Fruit fly (Drosophila melanogaster) whole organism, embryonic: ENCODE measurements around the gene fal.

Experiments
- Bgb ChIP-seq: fragments of 200-800 bp; sonication (Bioruptor generic); IDR thresholded peaks from 2 replicates; pipeline ENCODE4 v1.3.6; 2022; ENCODE audit warnings: missing biosample characterization, missing genetic modification characterization; ENCODE audit not compliant: partially characterized antibody
- CG10321 ChIP-seq: fragments of 200-800 bp; sonication (Bioruptor generic); IDR thresholded peaks from 2 replicates; pipeline ENCODE4 v1.3.6; 2022; ENCODE audit warnings: missing biosample characterization, missing genetic modification characterization
- CG10462 ChIP-seq: fragments of 200-800 bp; sonication (Bioruptor generic); optimal IDR thresholded peaks from 2 replicates; lab custom pipeline; 2016; ENCODE audit warnings: missing biosample characterization, missing genetic modification characterization
- CG10565 ChIP-seq: fragments of 200-800 bp; sonication (Bioruptor generic); optimal IDR thresholded peaks from 3 replicates; lab custom pipeline; 2016; ENCODE audit warnings: missing biosample characterization, mild to moderate bottlenecking, missing genetic modification characterization
- CG12219 ChIP-seq: fragments of 200-800 bp; sonication (Bioruptor generic); optimal IDR thresholded peaks from 3 replicates; lab custom pipeline; 2018; ENCODE audit warnings: missing biosample characterization, mild to moderate bottlenecking, missing genetic modification characterization
- CG13775 ChIP-seq: fragments of 200-800 bp; sonication (Bioruptor generic); optimal IDR thresholded peaks from 3 replicates; lab custom pipeline; 2017; ENCODE audit warnings: missing biosample characterization, mild to moderate bottlenecking, missing genetic modification characterization
- CG14965 ChIP-seq: fragments of 200-800 bp; sonication (Bioruptor generic); optimal IDR thresholded peaks from 2 replicates; lab custom pipeline; 2016; ENCODE audit warnings: missing biosample characterization, missing genetic modification characterization, borderline replicate concordance
- CG15514 ChIP-seq: fragments of 200-800 bp; sonication (Bioruptor generic); optimal IDR thresholded peaks from 3 replicates; lab custom pipeline; 2017; ENCODE audit warnings: missing biosample characterization, missing genetic modification characterization, mild to moderate bottlenecking, moderate library complexity, missing genetic modification reagents
- CG17361 ChIP-seq: fragments of 200-800 bp; sonication (Bioruptor generic); IDR thresholded peaks from 3 replicates; pipeline ENCODE4 v1.3.6; 2022; ENCODE audit warnings: missing biosample characterization, missing genetic modification characterization
- CG1832 ChIP-seq: fragments of 200-800 bp; sonication (Bioruptor generic); optimal IDR thresholded peaks from 2 replicates; lab custom pipeline; 2017; ENCODE audit warnings: missing biosample characterization, mild to moderate bottlenecking, missing genetic modification characterization, inconsistent platforms
- CG18764 ChIP-seq: fragments of 200-800 bp; sonication (Bioruptor generic); optimal IDR thresholded peaks from 3 replicates; lab custom pipeline; 2016; ENCODE audit warnings: missing biosample characterization, missing genetic modification characterization
- CG2889 ChIP-seq: fragments of 200-800 bp; sonication (Bioruptor generic); IDR thresholded peaks from 3 replicates; pipeline ENCODE4 v1.3.6; 2022; ENCODE audit warnings: missing biosample characterization, missing genetic modification characterization
- CG32532 ChIP-seq: fragments of 200-800 bp; sonication (Bioruptor generic); IDR thresholded peaks from 2 replicates; pipeline ENCODE4 v1.3.6; 2022; ENCODE audit warnings: missing biosample characterization, missing genetic modification characterization
- CG32767 ChIP-seq: fragments of 200-800 bp; sonication (Bioruptor generic); IDR thresholded peaks from 2 replicates; pipeline ENCODE4 v1.3.6; 2022; ENCODE audit warnings: missing biosample characterization, missing genetic modification characterization
- CG3838 ChIP-seq: fragments of 200-800 bp; sonication (Bioruptor generic); optimal IDR thresholded peaks from 3 replicates; lab custom pipeline; 2016; ENCODE audit warnings: missing biosample characterization, missing genetic modification characterization
- CG3995 ChIP-seq: fragments of 200-800 bp; sonication (Bioruptor generic); optimal IDR thresholded peaks from 3 replicates; lab custom pipeline; 2016; ENCODE audit warnings: missing biosample characterization, missing genetic modification characterization
- CG6689 ChIP-seq: fragments of 200-800 bp; sonication (Bioruptor generic); IDR thresholded peaks from 2 replicates; pipeline ENCODE4 v1.3.6; 2022; ENCODE audit warnings: missing biosample characterization, missing genetic modification characterization
- CG7745 ChIP-seq: fragments of 200-800 bp; sonication (Bioruptor generic); optimal IDR thresholded peaks from 2 replicates; lab custom pipeline; 2018; ENCODE audit warnings: missing biosample characterization, mild to moderate bottlenecking, missing genetic modification characterization, moderate library complexity
- CG7963 ChIP-seq: fragments of 200-800 bp; sonication (Bioruptor generic); IDR thresholded peaks from 3 replicates; pipeline ENCODE4 v1.3.6; 2022; ENCODE audit warnings: missing biosample characterization, missing genetic modification characterization; ENCODE audit not compliant: partially characterized antibody
- CG8290 ChIP-seq, 3 experiments: fragments of 200-800 bp; sonication (Bioruptor generic); optimal IDR thresholded peaks; 2 replicates each; lab custom pipeline; 2016 to 2019; ENCODE audit warnings: missing biosample characterization in 3 of 3, missing genetic modification characterization in 3 of 3, mild to moderate bottlenecking in 2 of 3, moderate library complexity in 1 of 3
- CrebB ChIP-seq: fragments of 200-800 bp; sonication (Bioruptor generic); optimal IDR thresholded peaks from 3 replicates; lab custom pipeline; 2018; ENCODE audit warnings: missing biosample characterization, mild to moderate bottlenecking, missing genetic modification characterization
- D ChIP-seq, 2 experiments: fragments of 200-800 bp in 1 of 2; fragments of >200 bp in 1 of 2; sonication (Bioruptor generic) in 1 of 2; optimal IDR thresholded peaks; 2 replicates in 1 of 2; 3 replicates in 1 of 2; lab custom pipeline; 2017; ENCODE audit warnings: mild to moderate bottlenecking in 1 of 2, missing biosample characterization in 1 of 2, missing genetic modification characterization in 1 of 2, missing genetic modification reagents in 1 of 2
- Dfd ChIP-seq, 2 experiments: fragments of >200 bp; optimal IDR thresholded peaks; 2 replicates each; lab custom pipeline; 2017; ENCODE audit warnings: missing biosample characterization in 2 of 2, missing genetic modification characterization in 2 of 2
- Dll ChIP-seq: fragments of 200-800 bp; sonication (Bioruptor generic); IDR thresholded peaks from 4 replicates; pipeline ENCODE4 v1.3.6; 2022; ENCODE audit warnings: missing biosample characterization, missing genetic modification characterization; ENCODE audit not compliant: partially characterized antibody
- E2f1 ChIP-seq: fragments of 200-800 bp; sonication (Bioruptor generic); IDR thresholded peaks from 2 replicates; pipeline ENCODE4 v1.3.6; 2022; ENCODE audit warnings: missing biosample characterization, missing genetic modification characterization
- Hand ChIP-seq: fragments of 200-800 bp; sonication (Bioruptor generic); optimal IDR thresholded peaks from 2 replicates; lab custom pipeline; 2017; ENCODE audit warnings: mild to moderate bottlenecking, missing biosample characterization, missing genetic modification reagents, missing genetic modification characterization
- NC2α ChIP-seq: fragments of 200-800 bp; sonication (Bioruptor generic); optimal IDR thresholded peaks from 2 replicates; lab custom pipeline; 2016; ENCODE audit warnings: missing biosample characterization, missing genetic modification characterization
- Ravus ChIP-seq: fragments of 200-800 bp; sonication (Bioruptor generic); IDR thresholded peaks from 2 replicates; pipeline ENCODE4 v1.3.6; 2022; ENCODE audit warnings: missing biosample characterization, missing genetic modification characterization
- Six4 ChIP-seq: fragments of 200-800 bp; sonication (Bioruptor generic); optimal IDR thresholded peaks from 2 replicates; lab custom pipeline; 2016; ENCODE audit warnings: missing biosample characterization, missing genetic modification characterization
- Sox102F ChIP-seq: fragments of 200-800 bp; sonication (Bioruptor generic); optimal IDR thresholded peaks from 2 replicates; lab custom pipeline; 2018; ENCODE audit warnings: missing biosample characterization, mild to moderate bottlenecking, missing genetic modification characterization, moderate library complexity
- abd-A ChIP-seq: fragments of 200-800 bp; sonication (Bioruptor generic); optimal IDR thresholded peaks from 3 replicates; lab custom pipeline; 2019; ENCODE audit warnings: missing biosample characterization, mild to moderate bottlenecking, missing genetic modification characterization, moderate library complexity
- ara ChIP-seq: fragments of 200-800 bp; sonication (Bioruptor generic); IDR thresholded peaks from 2 replicates; pipeline ENCODE4 v1.3.6; 2022; ENCODE audit warnings: missing biosample characterization, missing genetic modification characterization
- cas ChIP-seq: fragments of 200-800 bp; sonication (Bioruptor generic); IDR thresholded peaks from 2 replicates; pipeline ENCODE4 v1.3.6; 2022; ENCODE audit warnings: missing biosample characterization, missing genetic modification characterization
- dysf ChIP-seq: fragments of 200-800 bp; sonication (Bioruptor generic); IDR thresholded peaks from 3 replicates; pipeline ENCODE4 v1.3.6; 2022; ENCODE audit warnings: missing biosample characterization, missing genetic modification characterization
- eve ChIP-seq, 2 experiments: fragments of >200 bp; optimal IDR thresholded peaks; 2 replicates each; lab custom pipeline; 2017; ENCODE audit warnings: missing biosample characterization in 2 of 2, missing genetic modification characterization in 2 of 2
- gem ChIP-seq: fragments of 200-800 bp; sonication (Bioruptor generic); optimal IDR thresholded peaks from 2 replicates; lab custom pipeline; 2019; ENCODE audit warnings: missing biosample characterization, mild to moderate bottlenecking, missing genetic modification characterization, moderate library complexity
- gsb ChIP-seq: fragments of 200-800 bp; sonication (Bioruptor generic); IDR thresholded peaks from 2 replicates; pipeline ENCODE4 v1.3.6; 2022; ENCODE audit warnings: missing biosample characterization, missing genetic modification characterization
- jumu ChIP-seq: fragments of 200-800 bp; sonication (Bioruptor generic); optimal IDR thresholded peaks from 3 replicates; lab custom pipeline; 2016; ENCODE audit warnings: missing biosample characterization, missing genetic modification characterization
- lov ChIP-seq, 2 experiments: fragments of 200-800 bp in 1 of 2; fragments of >200 bp in 1 of 2; sonication (Bioruptor generic) in 1 of 2; IDR thresholded peaks in 1 of 2; optimal IDR thresholded peaks in 1 of 2; 2 replicates in 1 of 2; 3 replicates in 1 of 2; pipeline versions ENCODE4 v1.3.6 to Lab custom; 2017 to 2022; ENCODE audit warnings: missing biosample characterization in 1 of 2, missing genetic modification characterization in 1 of 2
- row ChIP-seq: fragments of 200-800 bp; sonication (Bioruptor generic); IDR thresholded peaks from 3 replicates; pipeline ENCODE4 v1.3.6; 2022; ENCODE audit warnings: missing biosample characterization, missing genetic modification characterization
- sc ChIP-seq, 3 experiments: fragments of >200 bp in 2 of 3; fragments of 200-800 bp in 1 of 3; sonication (Bioruptor generic) in 1 of 3; optimal IDR thresholded peaks; 2 replicates in 2 of 3; 3 replicates in 1 of 3; lab custom pipeline; 2017; ENCODE audit warnings: mild to moderate bottlenecking in 1 of 3, missing biosample characterization in 1 of 3, missing genetic modification characterization in 1 of 3, missing genetic modification reagents in 1 of 3
- sna ChIP-seq: fragments of 200-800 bp; sonication (Bioruptor generic); IDR thresholded peaks from 2 replicates; pipeline ENCODE4 v1.3.6; 2022; ENCODE audit warnings: missing biosample characterization, missing genetic modification characterization; ENCODE audit not compliant: partially characterized antibody
- sr ChIP-seq: fragments of 200-800 bp; sonication (Bioruptor generic); IDR thresholded peaks from 3 replicates; pipeline ENCODE4 v1.3.6; 2022; ENCODE audit warnings: missing biosample characterization, missing genetic modification characterization
- sug ChIP-seq: fragments of 200-800 bp; optimal IDR thresholded peaks from 2 replicates; lab custom pipeline; 2019; ENCODE audit warnings: missing biosample characterization, mild to moderate bottlenecking, missing genetic modification characterization, moderate library complexity
- unc-4 ChIP-seq: fragments of 200-800 bp; sonication (Bioruptor generic); IDR thresholded peaks from 2 replicates; pipeline ENCODE4 v1.3.6; 2022; ENCODE audit warnings: missing biosample characterization, missing genetic modification characterization; ENCODE audit not compliant: partially characterized antibody
- vnd ChIP-seq: fragments of 200-800 bp; sonication (Bioruptor generic); IDR thresholded peaks from 3 replicates; pipeline ENCODE4 v1.3.6; 2022; ENCODE audit warnings: missing biosample characterization, missing genetic modification characterization; ENCODE audit not compliant: partially characterized antibody
- z ChIP-seq: fragments of 200-800 bp; sonication (Bioruptor generic); IDR thresholded peaks from 3 replicates; pipeline ENCODE4 v1.3.6; 2022; ENCODE audit warnings: missing biosample characterization, missing genetic modification characterization

Gene fal

DNA sequence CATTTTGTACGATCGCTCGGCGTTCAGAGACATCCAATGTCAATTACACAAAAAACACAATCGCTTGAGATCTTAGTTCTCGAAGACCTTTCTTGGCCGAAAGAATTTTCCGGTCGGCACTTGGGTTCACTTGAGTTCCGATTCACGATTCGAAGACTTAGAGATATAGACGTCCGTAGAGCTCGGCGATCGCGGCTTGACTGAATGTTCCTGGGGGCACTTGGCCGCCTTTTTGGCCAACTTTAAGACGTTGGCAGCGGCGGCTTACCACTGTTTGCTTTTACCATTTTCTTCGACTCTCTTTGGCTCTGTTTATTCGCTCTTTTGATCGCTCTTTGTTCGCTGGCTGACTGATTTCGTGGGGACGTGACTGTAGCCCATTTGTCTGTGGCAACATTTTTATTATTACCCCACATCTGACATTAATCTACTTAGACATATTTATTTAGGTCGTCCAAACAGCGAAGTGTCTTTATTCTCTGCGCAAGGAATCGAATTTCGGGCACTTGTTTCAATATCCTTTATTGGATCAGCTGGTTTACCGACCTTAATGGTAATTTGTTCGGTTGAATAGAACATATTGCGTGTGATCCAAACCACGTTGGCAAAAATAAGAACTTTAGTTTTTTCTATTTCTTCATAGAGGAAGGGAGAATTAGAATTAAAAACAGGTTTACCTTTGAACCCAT is 43.2 kb downstream of the fal start, which contains the start of gene pip (continued):
- TF ChIP-seq CG17361 (GFP tag; lab: Robert Waterston, UW) (no peak), CG32767 (GFP tag; lab: Robert Waterston, UW) (no peak), jumu (GFP tag; lab: Kevin White, UChicago) (no peak), gsb (no peak), Hand (GFP tag; lab: Kevin White, UChicago) (peak; percentile 37), eve (GFP tag; optimal IDR thresholded peaks at IDR 0.05; lab: Kevin White, UChicago) (no peak), Sox102F (GFP tag; lab: Kevin White, UChicago) (peak; percentile 10), CG10565 (GFP tag; lab: Kevin White, UChicago) (no peak), Dfd (GFP tag; optimal IDR thresholded peaks at IDR 0.05; lab: Kevin White, UChicago) (no peak), sr (no peak), NC2α (GFP tag; lab: Kevin White, UChicago) (no peak), lov (optimal IDR thresholded peaks at IDR 0.05; lab: Kevin White, UChicago) (no peak), lov (GFP tag; IDR thresholded peaks at IDR 0.05; lab: Robert Waterston, UW) (0 out of 3 replicates have a peak, but pooled peaks have one; percentile 19), ara (GFP tag; lab: Robert Waterston, UW) (no peak), CG13775 (GFP tag; lab: Kevin White, UChicago) (no peak), sc (optimal IDR thresholded peaks at IDR 0.05; lab: Kevin White, UChicago) (no peak), sc (GFP tag; optimal IDR thresholded peaks at IDR 0.05; lab: Kevin White, UChicago) (no peak), sug (tag; lab: Kevin White, UChicago) (no peak), CG6689 (GFP tag; lab: Robert Waterston, UW) (no peak; the same call in 1 of the 2 replicates), sna (0 out of 2 replicates have a peak, but pooled peaks have one; percentile 20), CG10321 (GFP tag; lab: Robert Waterston, UW) (0 out of 2 replicates have a peak, but pooled peaks have one; percentile 28), CG12219 (GFP tag; lab: Kevin White, UChicago) (peak; percentile 40), CG15514 (GFP tag; lab: Kevin White, UChicago) (peak; percentile 82), CG2889 (GFP tag; lab: Robert Waterston, UW) (no peak), unc-4 (no peak), CG18764 (GFP tag; lab: Kevin White, UChicago) (peak; percentile 27), gem (peak; percentile 34), row (GFP tag; lab: Robert Waterston, UW) (no peak), CG3995 (peak; percentile 14), CG7963 (GFP tag; lab: Robert Waterston, UW) (no peak), CG7745 (tag; lab: Kevin White, UChicago) (no peak), z (GFP tag; lab: Robert Waterston, UW) (no peak), Six4 (no peak), CG32532 (GFP tag; lab: Robert Waterston, UW) (no peak), dysf (GFP tag; lab: Robert Waterston, UW) (no peak), CG1832 (GFP tag; lab: Kevin White, UChicago) (no peak), CG8290 (GFP tag; optimal IDR thresholded peaks at IDR 0.05; lab: Kevin White, UChicago) (no peak), CG8290 (tag; optimal IDR thresholded peaks at IDR 0.05; lab: Kevin White, UChicago) (peak; percentile 6 to 80), D (optimal IDR thresholded peaks at IDR 0.05; lab: Kevin White, UChicago) (no peak), D (GFP tag; optimal IDR thresholded peaks at IDR 0.05; lab: Kevin White, UChicago) (peak; percentile 28), E2f1 (GFP tag; lab: Robert Waterston, UW) (no peak), CG14965 (GFP tag; lab: Kevin White, UChicago) (no peak), abd-A (tag; lab: Kevin White, UChicago) (no peak), vnd (GFP tag; lab: Robert Waterston, UW) (no peak), cas (GFP tag; lab: Robert Waterston, UW) (no peak), Dll (GFP tag; lab: Robert Waterston, UW) (no peak), CrebB (tag; lab: Kevin White, UChicago) (peak; percentile 72), Bgb (no peak), CG10462 (GFP tag; lab: Kevin White, UChicago) (no peak), Ravus (GFP tag; lab: Robert Waterston, UW) (no peak), CG3838 (GFP tag; lab: Kevin White, UChicago) (no peak)
